Fruit fly (Drosophila melanogaster) whole organism, embryonic: ENCODE data around the gene CG10959.

Source experiments
- Aef1 ChIP-seq: fragments of 200-800 bp; sonication (Bioruptor generic); IDR thresholded peaks from 3 replicates; pipeline ENCODE4 v1.3.6; 2022; ENCODE audit warnings: missing biosample characterization, missing genetic modification characterization
- Asciz ChIP-seq: fragments of 200-800 bp; sonication (Bioruptor generic); optimal IDR thresholded peaks from 2 replicates; lab custom pipeline; 2017; ENCODE audit warnings: missing biosample characterization, mild to moderate bottlenecking, missing genetic modification characterization, missing genetic modification reagents
- CG10267 ChIP-seq: fragments of 200-800 bp; sonication (Bioruptor generic); optimal IDR thresholded peaks from 2 replicates; lab custom pipeline; 2018; ENCODE audit warnings: missing biosample characterization, mild to moderate bottlenecking, missing genetic modification characterization, moderate library complexity
- CG10979 ChIP-seq: fragments of 200-800 bp; sonication (Bioruptor generic); optimal IDR thresholded peaks from 2 replicates; lab custom pipeline; 2018; ENCODE audit warnings: missing biosample characterization, mild to moderate bottlenecking, missing genetic modification characterization, moderate library complexity
- CG11560 ChIP-seq: fragments of 200-800 bp; sonication (Bioruptor generic); IDR thresholded peaks from 3 replicates; pipeline ENCODE4 v1.3.6; 2022; ENCODE audit warnings: missing biosample characterization, missing genetic modification characterization
- CG12104 ChIP-seq: fragments of 200-800 bp; sonication (Bioruptor generic); optimal IDR thresholded peaks from 3 replicates; lab custom pipeline; 2016; ENCODE audit warnings: missing biosample characterization, missing genetic modification characterization
- CG13123 ChIP-seq: fragments of 200-800 bp; sonication (Bioruptor generic); optimal IDR thresholded peaks from 2 replicates; lab custom pipeline; 2016; ENCODE audit warnings: missing biosample characterization, missing genetic modification characterization
- CG13296 ChIP-seq: fragments of 200-800 bp; sonication (Bioruptor generic); optimal IDR thresholded peaks from 3 replicates; lab custom pipeline; 2018; ENCODE audit warnings: missing biosample characterization, mild to moderate bottlenecking, missing genetic modification characterization
- CG13894 ChIP-seq: fragments of 200-800 bp; sonication (Bioruptor generic); optimal IDR thresholded peaks from 3 replicates; lab custom pipeline; 2018; ENCODE audit warnings: missing biosample characterization, mild to moderate bottlenecking, missing genetic modification characterization, moderate library complexity
- CG14667 ChIP-seq: fragments of 200-800 bp; sonication (Bioruptor generic); IDR thresholded peaks from 2 replicates; pipeline ENCODE4 v1.3.6; 2022; ENCODE audit warnings: missing biosample characterization, missing genetic modification characterization
- CG15011 ChIP-seq: fragments of 200-800 bp; sonication (Bioruptor generic); optimal IDR thresholded peaks from 3 replicates; lab custom pipeline; 2018; ENCODE audit warnings: missing biosample characterization, mild to moderate bottlenecking, missing genetic modification characterization
- CG16815 ChIP-seq: fragments of 200-800 bp; sonication (Bioruptor generic); optimal IDR thresholded peaks from 3 replicates; lab custom pipeline; 2017; ENCODE audit warnings: missing biosample characterization, mild to moderate bottlenecking, missing genetic modification characterization
- CG18619 ChIP-seq: fragments of 200-800 bp; sonication (Bioruptor generic); optimal IDR thresholded peaks from 3 replicates; lab custom pipeline; 2017; ENCODE audit warnings: missing biosample characterization, mild to moderate bottlenecking, missing genetic modification characterization
- CG3065 ChIP-seq: fragments of 200-800 bp; sonication (Bioruptor generic); optimal IDR thresholded peaks from 2 replicates; lab custom pipeline; 2016; ENCODE audit warnings: missing biosample characterization, missing genetic modification characterization
- CG4854 ChIP-seq: fragments of 200-800 bp; sonication (Bioruptor generic); optimal IDR thresholded peaks from 2 replicates; lab custom pipeline; 2016; ENCODE audit warnings: missing biosample characterization, missing genetic modification characterization, inconsistent platforms
- CG6175 ChIP-seq: fragments of 200-800 bp; sonication (Bioruptor generic); IDR thresholded peaks from 3 replicates; pipeline ENCODE4 v1.3.6; 2022; ENCODE audit warnings: missing biosample characterization, missing genetic modification characterization
- CG7786 ChIP-seq: fragments of 200-800 bp; sonication (Bioruptor generic); optimal IDR thresholded peaks from 2 replicates; lab custom pipeline; 2016; ENCODE audit warnings: missing biosample characterization, missing genetic modification characterization
- CG8478 ChIP-seq: fragments of >200 bp; optimal IDR thresholded peaks from 2 replicates; lab custom pipeline; 2018
- CG9215 ChIP-seq: fragments of 200-800 bp; sonication (Bioruptor generic); IDR thresholded peaks from 2 replicates; pipeline ENCODE4 v1.3.6; 2022; ENCODE audit warnings: missing biosample characterization, missing genetic modification characterization
- CG9932 ChIP-seq: fragments of 200-800 bp; sonication (Bioruptor generic); IDR thresholded peaks from 2 replicates; pipeline ENCODE4 v1.3.6; 2022; ENCODE audit warnings: missing biosample characterization, missing genetic modification characterization
- D19A ChIP-seq: fragments of 200-800 bp; optimal IDR thresholded peaks from 3 replicates; lab custom pipeline; 2019; ENCODE audit warnings: missing biosample characterization, mild to moderate bottlenecking, missing genetic modification characterization, moderate library complexity
- Doc3 ChIP-seq: fragments of 200-800 bp; sonication (Bioruptor generic); IDR thresholded peaks from 3 replicates; pipeline ENCODE4 v1.3.6; 2022; ENCODE audit warnings: missing biosample characterization, missing genetic modification characterization; ENCODE audit not compliant: partially characterized antibody
- GATAe ChIP-seq: fragments of 200-800 bp; sonication (Bioruptor generic); conservative IDR thresholded peaks from 2 replicates; pipeline ENCODE4 v1.3.6; 2022; ENCODE audit warnings: missing biosample characterization, missing genetic modification characterization
- HHEX ChIP-seq: fragments of 200-800 bp; sonication (Bioruptor generic); optimal IDR thresholded peaks from 3 replicates; lab custom pipeline; 2017; ENCODE audit warnings: missing biosample characterization, mild to moderate bottlenecking, missing genetic modification characterization, missing genetic modification reagents
- HmgD ChIP-seq: fragments of 200-800 bp; sonication (Bioruptor generic); optimal IDR thresholded peaks from 3 replicates; lab custom pipeline; 2016; ENCODE audit warnings: missing biosample characterization, missing genetic modification characterization
- Hmr ChIP-seq: fragments of 200-800 bp; sonication (Bioruptor generic); optimal IDR thresholded peaks from 3 replicates; lab custom pipeline; 2017; ENCODE audit warnings: mild to moderate bottlenecking, missing biosample characterization, missing genetic modification reagents, missing genetic modification characterization
- Hmx ChIP-seq: fragments of 200-800 bp; sonication (Bioruptor generic); optimal IDR thresholded peaks from 2 replicates; lab custom pipeline; 2016; ENCODE audit warnings: missing biosample characterization, missing genetic modification characterization
- Lhr ChIP-seq: fragments of 200-800 bp; sonication (Bioruptor generic); optimal IDR thresholded peaks from 3 replicates; lab custom pipeline; 2017; ENCODE audit warnings: mild to moderate bottlenecking, missing biosample characterization, missing genetic modification reagents, missing genetic modification characterization
- Rx ChIP-seq: fragments of 200-800 bp; sonication (Bioruptor generic); IDR thresholded peaks from 2 replicates; pipeline ENCODE4 v1.3.6; 2022; ENCODE audit warnings: missing biosample characterization, missing genetic modification characterization
- Sin3A ChIP-seq: fragments of >200 bp; optimal IDR thresholded peaks from 2 replicates; lab custom pipeline; 2018
- Tbp ChIP-seq: fragments of >200 bp; optimal IDR thresholded peaks from 2 replicates; lab custom pipeline; 2018; ENCODE audit warnings: missing biosample characterization, missing genetic modification characterization
- ab ChIP-seq: fragments of 200-800 bp; sonication (Bioruptor generic); optimal IDR thresholded peaks from 2 replicates; lab custom pipeline; 2016; ENCODE audit warnings: missing biosample characterization, missing genetic modification characterization
- abd-A ChIP-seq: fragments of 200-800 bp; sonication (Bioruptor generic); optimal IDR thresholded peaks from 3 replicates; lab custom pipeline; 2019; ENCODE audit warnings: missing biosample characterization, mild to moderate bottlenecking, missing genetic modification characterization, moderate library complexity
- cato ChIP-seq: fragments of 200-800 bp; sonication (Bioruptor generic); optimal IDR thresholded peaks from 2 replicates; lab custom pipeline; 2016; ENCODE audit warnings: missing biosample characterization, missing genetic modification characterization, borderline replicate concordance
- caup ChIP-seq: fragments of 200-800 bp; sonication (Bioruptor generic); optimal IDR thresholded peaks from 3 replicates; lab custom pipeline; 2017; ENCODE audit warnings: missing biosample characterization, mild to moderate bottlenecking, missing genetic modification characterization, moderate library complexity; ENCODE audit not compliant: severe bottlenecking
- chm ChIP-seq: fragments of 200-800 bp; sonication (Bioruptor generic); IDR thresholded peaks from 2 replicates; pipeline ENCODE4 v1.3.6; 2022; ENCODE audit warnings: missing biosample characterization, missing genetic modification characterization
- crol ChIP-seq: fragments of 200-800 bp; sonication (Bioruptor generic); IDR thresholded peaks from 2 replicates; pipeline ENCODE4 v1.3.6; 2022; ENCODE audit warnings: missing biosample characterization, missing genetic modification characterization
- disco-r ChIP-seq: fragments of 200-800 bp; sonication (Bioruptor generic); optimal IDR thresholded peaks from 2 replicates; lab custom pipeline; 2016; ENCODE audit warnings: missing biosample characterization, missing genetic modification characterization
- dysf ChIP-seq: fragments of 200-800 bp; sonication (Bioruptor generic); IDR thresholded peaks from 3 replicates; pipeline ENCODE4 v1.3.6; 2022; ENCODE audit warnings: missing biosample characterization, missing genetic modification characterization
- emc ChIP-seq: fragments of 200-800 bp; sonication (Bioruptor generic); optimal IDR thresholded peaks from 2 replicates; lab custom pipeline; 2016; ENCODE audit warnings: missing biosample characterization, missing genetic modification characterization
- fu2 ChIP-seq: fragments of 200-800 bp; sonication (Bioruptor generic); optimal IDR thresholded peaks from 2 replicates; lab custom pipeline; 2016; ENCODE audit warnings: missing biosample characterization, missing genetic modification characterization
- gcm ChIP-seq: fragments of 200-800 bp; sonication (Bioruptor generic); optimal IDR thresholded peaks from 2 replicates; lab custom pipeline; 2019; ENCODE audit warnings: missing biosample characterization, mild to moderate bottlenecking, missing genetic modification characterization, moderate library complexity
- gsb ChIP-seq: fragments of 200-800 bp; sonication (Bioruptor generic); IDR thresholded peaks from 2 replicates; pipeline ENCODE4 v1.3.6; 2022; ENCODE audit warnings: missing biosample characterization, missing genetic modification characterization
- ind ChIP-seq: fragments of 200-800 bp; sonication (Bioruptor generic); optimal IDR thresholded peaks from 3 replicates; lab custom pipeline; 2016; ENCODE audit warnings: missing biosample characterization, missing genetic modification characterization
- lbe ChIP-seq: fragments of 200-800 bp; sonication (Bioruptor generic); optimal IDR thresholded peaks from 2 replicates; lab custom pipeline; 2016; ENCODE audit warnings: missing biosample characterization, mild to moderate bottlenecking, missing genetic modification characterization
- nerfin-2 ChIP-seq: fragments of 200-800 bp; sonication (Bioruptor generic); IDR thresholded peaks from 2 replicates; pipeline ENCODE4 v1.3.6; 2022; ENCODE audit warnings: missing biosample characterization, missing genetic modification characterization; ENCODE audit not compliant: partially characterized antibody
- nom ChIP-seq: fragments of 200-800 bp; sonication (Bioruptor generic); optimal IDR thresholded peaks from 2 replicates; lab custom pipeline; 2017; ENCODE audit warnings: missing biosample characterization, missing genetic modification characterization, mild to moderate bottlenecking, moderate library complexity, missing genetic modification reagents
- slp2 ChIP-seq: fragments of 200-800 bp; sonication (Bioruptor generic); optimal IDR thresholded peaks from 2 replicates; lab custom pipeline; 2016; ENCODE audit warnings: missing biosample characterization, missing genetic modification characterization
- tap ChIP-seq: fragments of 200-800 bp; optimal IDR thresholded peaks from 3 replicates; lab custom pipeline; 2019; ENCODE audit warnings: missing biosample characterization, mild to moderate bottlenecking, missing genetic modification characterization, moderate library complexity
- tin ChIP-seq: fragments of 200-800 bp; sonication (Bioruptor generic); optimal IDR thresholded peaks from 3 replicates; lab custom pipeline; 2016; ENCODE audit warnings: missing biosample characterization, missing genetic modification characterization
- wek ChIP-seq: fragments of 200-800 bp; sonication (Bioruptor generic); optimal IDR thresholded peaks from 3 replicates; lab custom pipeline; 2018; ENCODE audit warnings: missing biosample characterization, mild to moderate bottlenecking, missing genetic modification characterization, moderate library complexity

The CG10959 gene

DNA sequence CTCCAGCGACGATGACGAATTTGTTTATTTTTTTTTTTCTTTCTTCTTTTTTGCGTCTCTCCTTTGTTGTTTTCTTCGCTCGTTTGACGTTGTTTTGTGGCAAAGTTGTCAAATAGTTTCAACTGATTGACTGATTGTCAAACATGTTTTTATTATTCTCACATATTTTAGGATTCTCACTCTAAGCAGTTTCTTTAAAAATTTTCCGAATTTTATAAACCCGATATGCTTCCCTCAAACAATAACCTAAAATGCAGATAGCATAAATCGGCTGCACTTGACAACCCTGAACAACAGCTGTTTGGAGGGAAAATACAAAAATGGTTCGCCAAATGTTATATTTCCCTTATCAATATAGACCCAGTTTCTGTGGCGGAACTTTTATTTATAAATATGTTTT lies 5.0 kb upstream of the CG10959 start, which contains the start of gene CG17982 (continued):
- 0 out of 3 replicates have a peak, but pooled peaks have one; percentile 38 for TF ChIP-seq CG6175 (GFP tag; lab: Robert Waterston, UW)
- TF ChIP-seq Rx = peak; percentile 80
- TF ChIP-seq slp2 = peak; percentile 67
- TF ChIP-seq Hmx (GFP tag; lab: Kevin White, UChicago) = peak; percentile 53
- TF ChIP-seq Aef1 (GFP tag; lab: Robert Waterston, UW) = peak; percentile 66
- TF ChIP-seq chm (GFP tag; lab: Robert Waterston, UW) = peak; percentile 66; the same call in 1 of the 2 replicates
- peak; percentile 47 for TF ChIP-seq cato (GFP tag; lab: Kevin White, UChicago)
- TF ChIP-seq Lhr (GFP tag; lab: Kevin White, UChicago) = peak; percentile 29
- TF ChIP-seq GATAe (GFP tag; lab: Robert Waterston, UW) = no peak
- TF ChIP-seq CG13123 (GFP tag; lab: Kevin White, UChicago) = peak; percentile 77
- peak; percentile 77 for TF ChIP-seq CG18619 (GFP tag; lab: Kevin White, UChicago)
- no peak for TF ChIP-seq CG15011 (GFP tag; lab: Kevin White, UChicago)
- TF ChIP-seq CG7786 = peak; percentile 87
- TF ChIP-seq gcm (GFP tag; lab: Kevin White, UChicago) = peak; percentile 83
- peak; percentile 64 for TF ChIP-seq disco-r
- TF ChIP-seq tin (GFP tag; lab: Kevin White, UChicago) = peak; percentile 84
- peak; percentile 77 for TF ChIP-seq D19A (tag; lab: Kevin White, UChicago)
- TF ChIP-seq Hmr (GFP tag; lab: Kevin White, UChicago) = no peak
- TF ChIP-seq wek (GFP tag; lab: Kevin White, UChicago) = peak; percentile 35
- no peak for TF ChIP-seq CG8478 (lab: Kevin White, UChicago)
- peak; percentile 80 for TF ChIP-seq CG10267 (tag; lab: Kevin White, UChicago)
- TF ChIP-seq CG16815 (GFP tag; lab: Kevin White, UChicago) = peak; percentile 47
- TF ChIP-seq HHEX = peak; percentile 76
- no peak for TF ChIP-seq Tbp (GFP tag; lab: Kevin White, UChicago)
- TF ChIP-seq ab = peak; percentile 18
- TF ChIP-seq lbe (GFP tag; lab: Kevin White, UChicago) = peak; percentile 88
- no peak for TF ChIP-seq Asciz (GFP tag; lab: Kevin White, UChicago)
- TF ChIP-seq Doc3 (GFP tag; lab: Robert Waterston, UW) = no peak
- no peak for TF ChIP-seq crol (GFP tag; lab: Robert Waterston, UW)
- TF ChIP-seq CG9932 (GFP tag; lab: Robert Waterston, UW) = peak; percentile 83
- TF ChIP-seq gsb (GFP tag; lab: Robert Waterston, UW) = peak; percentile 55
- peak; percentile 76 for TF ChIP-seq CG10979
- TF ChIP-seq dysf = peak; percentile 81
- no peak for TF ChIP-seq abd-A
- TF ChIP-seq CG12104 (GFP tag; lab: Kevin White, UChicago) = peak; percentile 69
- no peak for TF ChIP-seq nerfin-2
- peak; percentile 57 for TF ChIP-seq CG9215 (GFP tag; lab: Robert Waterston, UW)
- peak; percentile 85 for TF ChIP-seq fu2
- TF ChIP-seq tap (tag; lab: Kevin White, UChicago) = peak; percentile 83
- TF ChIP-seq CG3065 (GFP tag; lab: Kevin White, UChicago) = peak; percentile 2
- peak; percentile 51 for TF ChIP-seq emc (GFP tag; lab: Kevin White, UChicago)
- TF ChIP-seq CG13296 (GFP tag; lab: Kevin White, UChicago) = peak; percentile 82
- no peak for TF ChIP-seq Sin3A
- peak; percentile 37; the same call in 1 of the 3 replicates for TF ChIP-seq CG11560 (tag; lab: Robert Waterston, UW)
- peak; percentile 64 for TF ChIP-seq CG4854 (GFP tag; lab: Kevin White, UChicago)
- peak; percentile 90 for TF ChIP-seq CG13894 (tag; lab: Kevin White, UChicago)
- TF ChIP-seq caup (GFP tag; lab: Kevin White, UChicago) = peak; percentile 82
- no peak for TF ChIP-seq HmgD (GFP tag; lab: Kevin White, UChicago)
- TF ChIP-seq ind (GFP tag; lab: Kevin White, UChicago) = peak; percentile 84
- TF ChIP-seq CG14667 (GFP tag; lab: Robert Waterston, UW) = peak; percentile 44
- TF ChIP-seq nom (GFP tag; lab: Kevin White, UChicago) = peak; percentile 86
